Fruit fly (Drosophila melanogaster) whole organism, embryonic: ENCODE measurements around the gene Smvt.

Experiments used
- Ada2b ChIP-seq: fragments of 200-800 bp; sonication (Bioruptor generic); IDR thresholded peaks from 2 replicates; pipeline ENCODE4 v1.3.6; 2022; ENCODE audit warnings: missing biosample characterization, missing genetic modification characterization
- Antp ChIP-seq: fragments of 200-800 bp; sonication (Bioruptor generic); optimal IDR thresholded peaks from 3 replicates; lab custom pipeline; 2016; ENCODE audit warnings: missing biosample characterization, missing genetic modification characterization
- Atf-2 ChIP-seq: fragments of 200-800 bp; sonication (Bioruptor generic); optimal IDR thresholded peaks from 2 replicates; lab custom pipeline; 2016; ENCODE audit warnings: missing biosample characterization, missing genetic modification characterization
- Atf3 ChIP-seq: fragments of 200-800 bp; sonication (Bioruptor generic); optimal IDR thresholded peaks from 3 replicates; lab custom pipeline; 2016; ENCODE audit warnings: missing biosample characterization, missing genetic modification characterization
- Blimp-1 ChIP-seq: fragments of 200-800 bp; sonication (Bioruptor generic); optimal IDR thresholded peaks from 3 replicates; lab custom pipeline; 2018; ENCODE audit warnings: missing biosample characterization, missing genetic modification characterization, mild to moderate bottlenecking, moderate library complexity, missing genetic modification reagents
- Bteb2 ChIP-seq: fragments of 200-800 bp; sonication (Bioruptor generic); optimal IDR thresholded peaks from 2 replicates; lab custom pipeline; 2016; ENCODE audit warnings: missing biosample characterization, missing genetic modification characterization
- CG10274 ChIP-seq: fragments of 200-800 bp; sonication (Bioruptor generic); optimal IDR thresholded peaks from 3 replicates; lab custom pipeline; 2017; ENCODE audit warnings: missing biosample characterization, mild to moderate bottlenecking, missing genetic modification characterization
- CG10979 ChIP-seq: fragments of 200-800 bp; sonication (Bioruptor generic); optimal IDR thresholded peaks from 2 replicates; lab custom pipeline; 2018; ENCODE audit warnings: missing biosample characterization, mild to moderate bottlenecking, missing genetic modification characterization, moderate library complexity
- CG11398 ChIP-seq: fragments of 200-800 bp; sonication (Bioruptor generic); optimal IDR thresholded peaks from 2 replicates; lab custom pipeline; 2016; ENCODE audit warnings: missing biosample characterization, missing genetic modification characterization
- CG11695 ChIP-seq: fragments of 200-800 bp; sonication (Bioruptor generic); IDR thresholded peaks from 3 replicates; pipeline ENCODE4 v1.3.6; 2022; ENCODE audit warnings: missing biosample characterization, missing genetic modification characterization
- CG13424 ChIP-seq: fragments of 200-800 bp; sonication (Bioruptor generic); optimal IDR thresholded peaks from 2 replicates; lab custom pipeline; 2019; ENCODE audit warnings: missing biosample characterization, mild to moderate bottlenecking, missing genetic modification characterization, moderate library complexity
- CG13894 ChIP-seq: fragments of 200-800 bp; sonication (Bioruptor generic); optimal IDR thresholded peaks from 3 replicates; lab custom pipeline; 2018; ENCODE audit warnings: missing biosample characterization, mild to moderate bottlenecking, missing genetic modification characterization, moderate library complexity
- CG16779 ChIP-seq: fragments of 200-800 bp; sonication (Bioruptor generic); IDR thresholded peaks from 2 replicates; pipeline ENCODE4 v1.3.6; 2022; ENCODE audit warnings: missing biosample characterization, missing genetic modification characterization
- CG32532 ChIP-seq: fragments of 200-800 bp; sonication (Bioruptor generic); IDR thresholded peaks from 2 replicates; pipeline ENCODE4 v1.3.6; 2022; ENCODE audit warnings: missing biosample characterization, missing genetic modification characterization
- CG6813 ChIP-seq: fragments of 200-800 bp; sonication (Bioruptor generic); optimal IDR thresholded peaks from 2 replicates; lab custom pipeline; 2017; ENCODE audit warnings: missing biosample characterization, missing genetic modification characterization, mild to moderate bottlenecking, moderate library complexity, missing genetic modification reagents
- CG7357 ChIP-seq: fragments of 200-800 bp; sonication (Bioruptor generic); IDR thresholded peaks from 3 replicates; pipeline ENCODE4 v1.3.6; 2022; ENCODE audit warnings: missing biosample characterization, missing genetic modification characterization
- CG7839 ChIP-seq: fragments of 200-800 bp; sonication (Bioruptor generic); optimal IDR thresholded peaks from 3 replicates; lab custom pipeline; 2018; ENCODE audit warnings: missing biosample characterization, mild to moderate bottlenecking, missing genetic modification characterization, moderate library complexity
- CTCF ChIP-seq: fragments of 200-800 bp; sonication (Bioruptor generic); optimal IDR thresholded peaks from 2 replicates; lab custom pipeline; 2017; ENCODE audit warnings: missing biosample characterization, mild to moderate bottlenecking, missing genetic modification characterization, moderate library complexity
- CoRest ChIP-seq: fragments of 200-800 bp; sonication (Bioruptor generic); optimal IDR thresholded peaks from 3 replicates; lab custom pipeline; 2018; ENCODE audit warnings: missing biosample characterization, mild to moderate bottlenecking, missing genetic modification characterization, moderate library complexity
- E2f1 ChIP-seq: fragments of 200-800 bp; sonication (Bioruptor generic); IDR thresholded peaks from 2 replicates; pipeline ENCODE4 v1.3.6; 2022; ENCODE audit warnings: missing biosample characterization, missing genetic modification characterization
- E2f2 ChIP-seq: fragments of 200-800 bp; sonication (Bioruptor generic); IDR thresholded peaks from 2 replicates; pipeline ENCODE4 v1.3.6; 2022; ENCODE audit warnings: missing biosample characterization, missing genetic modification characterization
- ERR ChIP-seq: fragments of 200-800 bp; sonication (Bioruptor generic); optimal IDR thresholded peaks from 2 replicates; lab custom pipeline; 2016; ENCODE audit warnings: missing biosample characterization, missing genetic modification characterization
- Fer1 ChIP-seq: fragments of 200-800 bp; sonication (Bioruptor generic); optimal IDR thresholded peaks from 2 replicates; lab custom pipeline; 2017; ENCODE audit warnings: missing biosample characterization, mild to moderate bottlenecking, missing genetic modification characterization
- Myb ChIP-seq: fragments of 200-800 bp; sonication (Bioruptor generic); optimal IDR thresholded peaks from 2 replicates; lab custom pipeline; 2016; ENCODE audit warnings: missing biosample characterization, missing genetic modification characterization
- NK7.1 ChIP-seq: fragments of 200-800 bp; sonication (Bioruptor generic); optimal IDR thresholded peaks from 3 replicates; lab custom pipeline; 2016; ENCODE audit warnings: missing biosample characterization, missing genetic modification characterization
- Nf-YC ChIP-seq: fragments of 200-800 bp; optimal IDR thresholded peaks from 3 replicates; lab custom pipeline; 2019; ENCODE audit warnings: missing biosample characterization, mild to moderate bottlenecking, missing genetic modification characterization, moderate library complexity
- Pdp1 ChIP-seq, 2 experiments: fragments of 200-800 bp; sonication (Bioruptor generic); optimal IDR thresholded peaks; 3 replicates each; lab custom pipeline; 2016; ENCODE audit warnings: missing biosample characterization in 2 of 2, missing genetic modification characterization in 2 of 2, mild to moderate bottlenecking in 1 of 2, moderate library complexity in 1 of 2
- Xbp1 ChIP-seq: fragments of 200-800 bp; sonication (Bioruptor generic); optimal IDR thresholded peaks from 3 replicates; lab custom pipeline; 2016; ENCODE audit warnings: missing biosample characterization, mild to moderate bottlenecking, missing genetic modification characterization
- ara ChIP-seq: fragments of 200-800 bp; sonication (Bioruptor generic); IDR thresholded peaks from 2 replicates; pipeline ENCODE4 v1.3.6; 2022; ENCODE audit warnings: missing biosample characterization, missing genetic modification characterization
- ase ChIP-seq: fragments of 200-800 bp; sonication (Bioruptor generic); IDR thresholded peaks from 3 replicates; pipeline ENCODE4 v1.3.6; 2022; ENCODE audit warnings: missing biosample characterization, missing genetic modification characterization
- bab2 ChIP-seq: fragments of 200-800 bp; sonication (Bioruptor generic); optimal IDR thresholded peaks from 2 replicates; lab custom pipeline; 2016; ENCODE audit warnings: missing biosample characterization, missing genetic modification characterization
- bbx ChIP-seq: fragments of 200-800 bp; sonication (Bioruptor generic); IDR thresholded peaks from 2 replicates; pipeline ENCODE4 v1.3.6; 2022; ENCODE audit warnings: missing biosample characterization, missing genetic modification characterization; ENCODE audit not compliant: partially characterized antibody
- caup ChIP-seq: fragments of 200-800 bp; sonication (Bioruptor generic); optimal IDR thresholded peaks from 3 replicates; lab custom pipeline; 2017; ENCODE audit warnings: missing biosample characterization, mild to moderate bottlenecking, missing genetic modification characterization, moderate library complexity; ENCODE audit not compliant: severe bottlenecking
- chif ChIP-seq, 2 experiments: fragments of 200-800 bp; sonication (Bioruptor generic); optimal IDR thresholded peaks; 3 replicates each; lab custom pipeline; 2016; ENCODE audit warnings: missing biosample characterization in 2 of 2, missing genetic modification characterization in 2 of 2
- ewg ChIP-seq: fragments of 200-800 bp; sonication (Bioruptor generic); optimal IDR thresholded peaks from 3 replicates; lab custom pipeline; 2017; ENCODE audit warnings: mild to moderate bottlenecking, missing biosample characterization, missing genetic modification reagents, missing genetic modification characterization
- gcm ChIP-seq: fragments of 200-800 bp; sonication (Bioruptor generic); optimal IDR thresholded peaks from 2 replicates; lab custom pipeline; 2019; ENCODE audit warnings: missing biosample characterization, mild to moderate bottlenecking, missing genetic modification characterization, moderate library complexity
- gcm2 ChIP-seq: fragments of 200-800 bp; sonication (Bioruptor generic); optimal IDR thresholded peaks from 2 replicates; lab custom pipeline; 2016; ENCODE audit warnings: missing biosample characterization, missing genetic modification characterization
- gsb ChIP-seq: fragments of 200-800 bp; sonication (Bioruptor generic); IDR thresholded peaks from 2 replicates; pipeline ENCODE4 v1.3.6; 2022; ENCODE audit warnings: missing biosample characterization, missing genetic modification characterization
- gt ChIP-seq: fragments of 200-800 bp; sonication (Bioruptor generic); IDR thresholded peaks from 2 replicates; pipeline ENCODE4 v1.3.6; 2022; ENCODE audit warnings: missing biosample characterization, missing genetic modification characterization
- inv ChIP-seq: fragments of 200-800 bp; sonication (Bioruptor generic); IDR thresholded peaks from 2 replicates; pipeline ENCODE4 v1.3.6; 2022; ENCODE audit warnings: missing biosample characterization, missing genetic modification characterization; ENCODE audit not compliant: partially characterized antibody
- jing ChIP-seq: fragments of 200-800 bp; sonication (Bioruptor generic); optimal IDR thresholded peaks from 2 replicates; lab custom pipeline; 2018; ENCODE audit warnings: missing biosample characterization, mild to moderate bottlenecking, missing genetic modification characterization
- lab ChIP-seq: fragments of 200-800 bp; sonication (Bioruptor generic); optimal IDR thresholded peaks from 3 replicates; lab custom pipeline; 2017; ENCODE audit warnings: missing biosample characterization, missing genetic modification characterization, mild to moderate bottlenecking, moderate library complexity, missing genetic modification reagents
- lov ChIP-seq, 2 experiments: fragments of 200-800 bp in 1 of 2; fragments of >200 bp in 1 of 2; sonication (Bioruptor generic) in 1 of 2; IDR thresholded peaks in 1 of 2; optimal IDR thresholded peaks in 1 of 2; 2 replicates in 1 of 2; 3 replicates in 1 of 2; pipeline versions ENCODE4 v1.3.6 to Lab custom; 2017 to 2022; ENCODE audit warnings: missing biosample characterization in 1 of 2, missing genetic modification characterization in 1 of 2
- oc ChIP-seq: fragments of 200-800 bp; sonication (Bioruptor generic); optimal IDR thresholded peaks from 2 replicates; lab custom pipeline; 2018; ENCODE audit warnings: missing biosample characterization, mild to moderate bottlenecking, missing genetic modification characterization, moderate library complexity
- org-1 ChIP-seq: fragments of 200-800 bp; sonication (Bioruptor generic); optimal IDR thresholded peaks from 2 replicates; lab custom pipeline; 2017; ENCODE audit warnings: missing biosample characterization, missing genetic modification characterization
- repo ChIP-seq: fragments of 200-800 bp; sonication (Bioruptor generic); optimal IDR thresholded peaks from 2 replicates; lab custom pipeline; 2016; ENCODE audit warnings: missing biosample characterization, missing genetic modification characterization
- sim ChIP-seq: fragments of 200-800 bp; sonication (Bioruptor generic); IDR thresholded peaks from 2 replicates; pipeline ENCODE4 v1.3.6; 2022; ENCODE audit warnings: missing biosample characterization, missing genetic modification characterization
- stwl ChIP-seq: fragments of 200-800 bp; sonication (Bioruptor generic); optimal IDR thresholded peaks from 3 replicates; lab custom pipeline; 2018; ENCODE audit warnings: missing biosample characterization, mild to moderate bottlenecking, missing genetic modification characterization, moderate library complexity
- tll ChIP-seq, 2 experiments: fragments of 200-800 bp in 1 of 2; fragments of >200 bp in 1 of 2; sonication (Bioruptor generic) in 1 of 2; optimal IDR thresholded peaks; 2 replicates each; lab custom pipeline; 2017 to 2019; ENCODE audit warnings: missing biosample characterization in 2 of 2, missing genetic modification characterization in 2 of 2, mild to moderate bottlenecking in 1 of 2, moderate library complexity in 1 of 2
- usp ChIP-seq: fragments of >200 bp; optimal IDR thresholded peaks from 2 replicates; lab custom pipeline; 2017; ENCODE audit warnings: missing biosample characterization, missing genetic modification characterization
- wdn ChIP-seq: fragments of 200-800 bp; sonication (Bioruptor generic); IDR thresholded peaks from 2 replicates; pipeline ENCODE4 v1.3.6; 2022; ENCODE audit warnings: missing biosample characterization, missing genetic modification characterization

The Smvt gene

DNA sequence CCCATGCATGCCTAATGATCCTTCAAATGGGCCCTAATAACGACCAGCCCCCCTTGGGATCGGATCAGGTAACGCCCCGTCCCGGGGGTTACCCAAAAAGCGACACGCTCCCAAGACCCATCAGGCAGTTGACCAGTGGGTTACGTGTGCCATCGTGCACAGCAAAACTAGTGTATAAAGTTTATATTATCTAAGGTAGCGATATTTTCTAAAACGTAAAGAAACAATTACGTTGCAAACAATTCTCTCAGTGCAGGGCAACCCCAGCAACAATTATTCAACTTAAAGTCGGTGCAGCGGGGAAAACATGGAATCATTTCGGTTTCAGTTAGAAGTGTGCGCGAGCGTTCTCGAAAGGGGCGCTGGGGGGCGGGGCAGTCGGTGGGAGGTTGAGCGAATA, 48.8 kb downstream of the Smvt start (continued):
- TF ChIP-seq CG11695 (GFP tag; lab: Robert Waterston, UW) (0 out of 3 replicates have a peak, but pooled peaks have one; percentile 16), tll (GFP tag; optimal IDR thresholded peaks at IDR 0.05; lab: Kevin White, UChicago) (no peak), gt (GFP tag; lab: Robert Waterston, UW) (no peak), CG7839 (tag; lab: Kevin White, UChicago) (peak; percentile 25), Ada2b (GFP tag; lab: Robert Waterston, UW) (no peak), chif (GFP tag; optimal IDR thresholded peaks at IDR 0.05; lab: Kevin White, UChicago) (peak in 1 of 2 experiments; percentile 9), Nf-YC (tag; lab: Kevin White, UChicago) (no peak), ara (GFP tag; lab: Robert Waterston, UW) (no peak; the same call in 1 of the 2 replicates), CG16779 (GFP tag; lab: Robert Waterston, UW) (no peak), caup (GFP tag; lab: Kevin White, UChicago) (no peak), bab2 (GFP tag; lab: Kevin White, UChicago) (no peak), ase (GFP tag; lab: Robert Waterston, UW) (no peak), gsb (GFP tag; lab: Robert Waterston, UW) (no peak), CG6813 (GFP tag; lab: Kevin White, UChicago) (no peak), CG7357 (GFP tag; lab: Robert Waterston, UW) (no peak), gcm2 (GFP tag; lab: Kevin White, UChicago) (no peak), sim (GFP tag; lab: Robert Waterston, UW) (no peak), E2f1 (no peak), inv (no peak), lab (GFP tag; lab: Kevin White, UChicago) (no peak), ERR (GFP tag; lab: Kevin White, UChicago) (no peak), Fer1 (GFP tag; lab: Kevin White, UChicago) (no peak), gcm (no peak), Xbp1 (peak; percentile 36), org-1 (GFP tag; lab: Kevin White, UChicago) (no peak), CG13424 (peak; percentile 6), CG11398 (GFP tag; lab: Kevin White, UChicago) (no peak), CG32532 (GFP tag; lab: Robert Waterston, UW) (no peak), CoRest (tag; lab: Kevin White, UChicago) (peak; percentile 27), bbx (no peak), stwl (tag; lab: Kevin White, UChicago) (no peak), usp (GFP tag; lab: Kevin White, UChicago) (no peak), oc (no peak), CG13894 (tag; lab: Kevin White, UChicago) (no peak), Blimp-1 (GFP tag; lab: Kevin White, UChicago) (peak; percentile 76), Bteb2 (GFP tag; lab: Kevin White, UChicago) (no peak), Pdp1 (GFP tag; optimal IDR thresholded peaks at IDR 0.05; lab: Kevin White, UChicago) (peak in 1 of 2 experiments; percentile 32), lov (optimal IDR thresholded peaks at IDR 0.05; lab: Kevin White, UChicago) (no peak), lov (GFP tag; IDR thresholded peaks at IDR 0.05; lab: Robert Waterston, UW) (no peak), Myb (no peak), Atf-2 (no peak), Antp (GFP tag; lab: Kevin White, UChicago) (no peak), repo (GFP tag; lab: Kevin White, UChicago) (no peak), E2f2 (no peak), CTCF (no peak), jing (GFP tag; lab: Kevin White, UChicago) (no peak), CG10274 (GFP tag; lab: Kevin White, UChicago) (no peak), CG10979 (tag; lab: Kevin White, UChicago) (peak; percentile 55), Atf3 (GFP tag; lab: Kevin White, UChicago) (peak; percentile 6), wdn (GFP tag; lab: Robert Waterston, UW) (no peak), NK7.1 (GFP tag; lab: Kevin White, UChicago) (no peak), ewg (GFP tag; lab: Kevin White, UChicago) (no peak)
